Worm (Caenorhabditis elegans) whole organism, L4 larva: ENCODE data around the gene C45B11.6.
A peak's percentile ranks its signal among the peaks of the same experiment; 100 is the strongest.

ENCODE experiments used
- F10B5.3 ChIP-seq: sonication (generic microtip); optimal IDR thresholded peaks from 2 replicates; lab custom pipeline; 2016; ENCODE audit warnings: mild to moderate bottlenecking, missing genetic modification characterization, missing compliant biosample characterization
- F44E2.7 ChIP-seq: fragments of 200-800 bp; sonication (Bioruptor generic); IDR thresholded peaks from 2 replicates; pipeline ENCODE4 v2.1.2; 2022; ENCODE audit warnings: missing genetic modification characterization, missing compliant biosample characterization
- T20F7.1 ChIP-seq: fragments of 200-800 bp; sonication (Bioruptor generic); optimal IDR thresholded peaks from 2 replicates; lab custom pipeline; 2018; ENCODE audit warnings: mild to moderate bottlenecking, missing genetic modification characterization, missing compliant biosample characterization
- Y48G9A.11 ChIP-seq: fragments of 200-800 bp; sonication (Bioruptor generic); IDR thresholded peaks from 2 replicates; pipeline ENCODE4 v1.3.6; 2022; ENCODE audit warnings: missing genetic modification reagents, missing genetic modification characterization, missing compliant biosample characterization
- ZK546.5 ChIP-seq, 2 experiments: sonication (generic microtip); optimal IDR thresholded peaks; 2 replicates each; lab custom pipeline; 2017; ENCODE audit warnings: missing biosample characterization in 2 of 2, missing genetic modification characterization in 2 of 2
- aha-1 ChIP-seq: fragments of 150-350 bp; peaks from one replicate; lab custom pipeline; 2014; ENCODE audit warnings: missing biosample characterization, missing genetic modification characterization
- aly-2 ChIP-seq: sonication (generic microtip); optimal IDR thresholded peaks from 2 replicates; lab custom pipeline; 2018; ENCODE audit warnings: missing biosample characterization, missing genetic modification characterization
- attf-4 ChIP-seq: sonication (generic microtip); optimal IDR thresholded peaks from 3 replicates; lab custom pipeline; 2017; ENCODE audit warnings: missing biosample characterization, missing genetic modification characterization
- ceh-62 ChIP-seq: sonication (generic microtip); optimal IDR thresholded peaks from 2 replicates; lab custom pipeline; 2017; ENCODE audit warnings: missing biosample characterization, missing genetic modification characterization
- ceh-82 ChIP-seq: sonication (generic microtip); optimal IDR thresholded peaks from 2 replicates; lab custom pipeline; 2017; ENCODE audit warnings: missing biosample characterization, missing genetic modification characterization
- dmd-6 ChIP-seq: fragments of 200-800 bp; sonication (Bioruptor generic); IDR thresholded peaks from 2 replicates; pipeline ENCODE4 v1.3.6; 2022; ENCODE audit warnings: missing genetic modification reagents, missing genetic modification characterization, missing compliant biosample characterization
- dmd-8 ChIP-seq: fragments of 200-800 bp; sonication (Bioruptor generic); IDR thresholded peaks from 2 replicates; pipeline ENCODE4 v1.3.6; 2022; ENCODE audit warnings: missing genetic modification characterization, missing compliant biosample characterization
- dmd-9 ChIP-seq: fragments of 200-800 bp; sonication (Bioruptor generic); IDR thresholded peaks from 2 replicates; pipeline ENCODE4 v1.3.6; 2022; ENCODE audit warnings: missing genetic modification reagents, missing genetic modification characterization, missing compliant biosample characterization
- gei-8 ChIP-seq: fragments of 200-800 bp; sonication (Bioruptor generic); optimal IDR thresholded peaks from 2 replicates; lab custom pipeline; 2018; ENCODE audit warnings: mild to moderate bottlenecking, missing genetic modification characterization, missing compliant biosample characterization
- hif-1 ChIP-seq, 2 experiments: sonication (generic microtip); optimal IDR thresholded peaks; 2 replicates each; lab custom pipeline; 2016 to 2017; ENCODE audit warnings: missing compliant biosample characterization in 2 of 2, missing genetic modification characterization in 2 of 2, missing genetic modification reagents in 2 of 2, missing genotype in 2 of 2, mild to moderate bottlenecking in 1 of 2
- hlh-30 ChIP-seq: sonication (generic microtip); optimal IDR thresholded peaks from 2 replicates; lab custom pipeline; 2017; ENCODE audit warnings: antibody characterized with exemption, mild to moderate bottlenecking, missing genetic modification characterization, missing compliant biosample characterization; ENCODE audit not compliant: insufficient read depth
- lin-29 ChIP-seq: fragments of 200-800 bp; sonication (Bioruptor generic); IDR thresholded peaks from 2 replicates; pipeline ENCODE4 v1.3.6; 2022; ENCODE audit warnings: missing genetic modification reagents, missing genetic modification characterization, missing compliant biosample characterization
- lin-38 ChIP-seq: fragments of 200-800 bp; sonication (Bioruptor generic); IDR thresholded peaks from 2 replicates; pipeline ENCODE4 v1.3.6; 2022; ENCODE audit warnings: missing genetic modification reagents, missing genetic modification characterization, missing compliant biosample characterization
- lsy-2 ChIP-seq, 2 experiments: fragments of 150-350 bp in 1 of 2; sonication (generic microtip) in 1 of 2; optimal IDR thresholded peaks; 2 replicates each; lab custom pipeline; 2014 to 2017; ENCODE audit warnings: missing biosample characterization in 2 of 2, missing genetic modification characterization in 2 of 2
- madf-5 ChIP-seq, 2 experiments: fragments of 200-800 bp; sonication (Bioruptor generic); IDR thresholded peaks; 2 replicates each; pipeline ENCODE4 v1.3.6; 2022; ENCODE audit warnings: missing compliant biosample characterization in 2 of 2, missing genetic modification characterization in 2 of 2
- mdl-1 ChIP-seq, 2 experiments: fragments of 150-350 bp in 1 of 2; sonication (generic microtip) in 1 of 2; optimal IDR thresholded peaks; 2 replicates each; lab custom pipeline; 2014 to 2017; ENCODE audit warnings: missing biosample characterization in 2 of 2, missing genetic modification characterization in 2 of 2
- mep-1 ChIP-seq: fragments of 150-350 bp; sonication (generic microtip); optimal IDR thresholded peaks from 3 replicates; lab custom pipeline; 2014; ENCODE audit warnings: missing biosample characterization, missing genetic modification characterization
- nhr-102 ChIP-seq: sonication (generic microtip); optimal IDR thresholded peaks from 2 replicates; lab custom pipeline; 2016; ENCODE audit warnings: mild to moderate bottlenecking, missing genetic modification characterization, moderate library complexity, missing compliant biosample characterization
- nhr-25 ChIP-seq: sonication (generic microtip); optimal IDR thresholded peaks from 2 replicates; lab custom pipeline; 2017; ENCODE audit warnings: missing genetic modification characterization, mild to moderate bottlenecking, missing compliant biosample characterization, antibody characterized with exemption, moderate library complexity, borderline replicate concordance; ENCODE audit not compliant: insufficient read depth
- nhr-28 ChIP-seq: fragments of 150-350 bp; optimal IDR thresholded peaks from 2 replicates; lab custom pipeline; 2014; ENCODE audit warnings: missing biosample characterization, missing genetic modification characterization
- nhr-6 ChIP-seq: fragments of 150-350 bp; optimal IDR thresholded peaks from 2 replicates; lab custom pipeline; 2014; ENCODE audit warnings: missing biosample characterization, missing genetic modification characterization
- spr-3 ChIP-seq: fragments of 200-800 bp; sonication (Bioruptor generic); optimal IDR thresholded peaks from 2 replicates; lab custom pipeline; 2018; ENCODE audit warnings: mild to moderate bottlenecking, missing genetic modification characterization, missing compliant biosample characterization
- unc-39 ChIP-seq: sonication (generic microtip); optimal IDR thresholded peaks from 2 replicates; lab custom pipeline; 2017; ENCODE audit warnings: missing biosample characterization, missing genetic modification characterization
- unc-62 ChIP-seq, 3 experiments: fragments of 150-350 bp in 1 of 3; sonication (generic microtip); optimal IDR thresholded peaks in 2 of 3; peaks in 1 of 3; 1 replicate in 1 of 3; 2 replicates in 2 of 3; lab custom pipeline; 2014 to 2017; ENCODE audit warnings: missing biosample characterization in 3 of 3, missing genetic modification characterization in 3 of 3, missing genetic modification reagents in 3 of 3, missing genotype in 1 of 3
- zag-1 ChIP-seq: fragments of 150-350 bp; optimal IDR thresholded peaks from 2 replicates; lab custom pipeline; 2014; ENCODE audit warnings: missing biosample characterization, missing genetic modification characterization
- zfp-2 ChIP-seq: sonication (generic microtip); optimal IDR thresholded peaks from 2 replicates; lab custom pipeline; 2016; ENCODE audit warnings: mild to moderate bottlenecking, missing genetic modification characterization, missing compliant biosample characterization
- zip-2 ChIP-seq: fragments of 150-350 bp; optimal IDR thresholded peaks from 2 replicates; lab custom pipeline; 2014; ENCODE audit warnings: missing biosample characterization, missing genetic modification characterization

Gene C45B11.6

DNA sequence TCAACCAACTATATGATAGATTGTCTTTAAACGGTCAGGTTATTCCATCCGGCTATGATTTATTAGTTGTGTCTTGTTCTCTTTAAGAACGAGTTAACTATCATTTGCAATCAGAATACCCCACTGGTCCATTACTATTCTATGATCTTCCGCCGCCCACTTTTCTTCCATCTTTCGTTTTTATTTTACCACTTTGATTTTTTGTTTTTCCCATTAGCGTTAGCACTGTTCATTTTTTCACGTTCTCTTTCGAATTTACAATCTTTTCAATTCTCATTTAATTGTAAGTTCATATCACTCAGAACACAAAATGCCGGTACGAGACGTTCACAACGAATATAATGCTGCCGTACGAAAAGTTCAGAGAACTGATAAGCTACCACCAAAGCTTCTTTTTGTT is 10.0 kb downstream of the C45B11.6 start, which contains the start of gene T04C12.7:
TSS of gene T04C12.7 (plus strand) at position 301 of the 400 bp plus-strand sequence.
- TF ChIP-seq dmd-8 (GFP tag; lab: Robert Waterston, UW) (no peak), unc-62 (GFP tag; optimal IDR thresholded peaks at IDR 0.05 in 1 of 2; lab: Kevin White, UChicago) (peak in 1 of 2 experiments; percentile 58), unc-62 (tag; optimal IDR thresholded peaks at IDR 0.05; lab: Kevin White, UChicago) (no peak)

DNA sequence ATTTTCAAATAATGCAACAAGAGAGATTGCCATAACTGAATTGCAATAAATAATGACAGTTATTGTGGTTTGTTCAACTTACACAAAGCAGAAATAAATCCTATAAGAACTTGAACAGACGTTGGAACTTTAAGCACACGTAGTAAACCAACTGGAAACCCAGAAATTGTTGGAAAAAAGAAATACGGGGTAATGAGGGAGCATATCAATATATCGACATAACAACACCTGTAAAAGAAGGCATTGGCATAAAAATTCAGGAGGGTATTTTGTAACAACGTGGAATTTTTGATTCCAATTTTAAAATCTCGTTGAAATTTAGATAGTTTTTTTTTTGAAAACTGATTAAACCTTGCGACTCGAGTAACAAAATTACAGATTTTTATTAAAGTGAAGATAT is 12.6 kb downstream of the C45B11.6 start:
- TF ChIP-seq F10B5.3 (no peak), hif-1 (tag; optimal IDR thresholded peaks at IDR 0.05; lab: Kevin White, UChicago) (no peak), ZK546.5 (tag; optimal IDR thresholded peaks at IDR 0.05; lab: Kevin White, UChicago) (no peak), aha-1 (tag; lab: Kevin White, UChicago) (peak; percentile 92), ceh-62 (tag; lab: Kevin White, UChicago) (no peak), spr-3 (GFP tag; lab: Kevin White, UChicago) (no peak), unc-39 (no peak)

DNA sequence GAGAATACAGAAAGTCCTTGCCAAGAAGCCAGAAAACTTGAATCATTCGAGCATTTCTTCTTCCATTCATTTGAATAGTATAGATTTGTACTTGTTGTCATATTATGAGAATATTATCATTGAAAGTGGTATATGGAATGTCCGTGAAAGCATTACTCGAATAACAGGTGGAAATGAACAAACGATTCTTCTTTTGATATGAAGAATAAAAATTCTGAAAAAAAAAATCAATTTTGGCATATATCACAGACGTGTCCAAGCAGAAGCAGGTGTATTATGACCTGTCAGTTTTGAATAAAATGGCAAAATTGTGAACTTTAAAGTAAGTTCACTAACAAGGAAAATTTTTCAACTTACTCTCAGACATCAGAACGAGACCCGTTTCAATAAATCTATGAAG is 13.2 kb downstream of the C45B11.6 start, which contains the start of gene srh-75:
TSS of gene srh-75 (minus strand) at position 101 of the 400 bp plus-strand sequence.
- TF ChIP-seq hif-1 (tag; optimal IDR thresholded peaks at IDR 0.05; lab: Kevin White, UChicago) (no peak), nhr-102 (tag; lab: Kevin White, UChicago) (no peak), unc-62 (GFP tag; optimal IDR thresholded peaks at IDR 0.05 in 1 of 2; lab: Kevin White, UChicago) (peak in 1 of 2 experiments; percentile 78), unc-62 (tag; optimal IDR thresholded peaks at IDR 0.05; lab: Kevin White, UChicago) (no peak), gei-8 (GFP tag; lab: Kevin White, UChicago) (no peak), nhr-6 (tag; lab: Kevin White, UChicago) (no peak), ceh-82 (no peak)

DNA sequence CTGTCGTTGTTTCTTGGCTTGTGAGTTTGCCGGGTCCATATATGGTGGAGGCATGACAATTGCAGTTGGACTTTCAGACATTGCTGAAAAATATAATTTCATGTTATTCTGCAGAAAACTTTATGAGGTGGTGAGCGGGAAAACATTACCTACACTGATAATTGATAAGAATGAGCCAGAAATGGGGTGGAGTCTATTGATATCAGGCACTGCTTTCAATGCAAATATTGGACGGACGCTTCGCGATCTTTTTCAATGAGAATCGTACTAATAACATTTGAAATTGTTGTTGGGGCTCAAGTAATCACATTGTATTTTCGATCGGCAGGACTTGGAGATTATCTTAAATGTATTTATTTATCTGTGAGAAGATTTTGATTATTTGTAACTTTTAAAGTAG is 15.3 kb downstream of the C45B11.6 start, which contains the start of gene T04C12.1:
TSS of gene T04C12.1 (minus strand) at position 90 of the 400 bp plus-strand sequence.
- no peak for TF ChIP-seq zip-2 (tag; lab: Kevin White, UChicago)
- no peak for TF ChIP-seq dmd-9 (GFP tag; lab: Robert Waterston, UW)
- no peak for TF ChIP-seq lin-29 (GFP tag; lab: Robert Waterston, UW)
- no peak for TF ChIP-seq aly-2 (tag; lab: Kevin White, UChicago)
- no peak for TF ChIP-seq zag-1 (tag; lab: Kevin White, UChicago)
- no peak for TF ChIP-seq Y48G9A.11 (GFP tag; lab: Robert Waterston, UW)
- TF ChIP-seq mep-1 = no peak
- TF ChIP-seq lin-38 (GFP tag; lab: Robert Waterston, UW) = no peak
- TF ChIP-seq dmd-6 (GFP tag; lab: Robert Waterston, UW) = no peak
- no peak for TF ChIP-seq zfp-2 (tag; lab: Kevin White, UChicago)
- TF ChIP-seq ceh-82 = no peak
- TF ChIP-seq attf-4 = no peak
- no peak for TF ChIP-seq madf-5 (GFP tag; IDR thresholded peaks at IDR 0.05; lab: Robert Waterston, UW)
- no peak for TF ChIP-seq F44E2.7 (GFP tag; lab: Robert Waterston, UW)
- no peak for TF ChIP-seq nhr-28

DNA sequence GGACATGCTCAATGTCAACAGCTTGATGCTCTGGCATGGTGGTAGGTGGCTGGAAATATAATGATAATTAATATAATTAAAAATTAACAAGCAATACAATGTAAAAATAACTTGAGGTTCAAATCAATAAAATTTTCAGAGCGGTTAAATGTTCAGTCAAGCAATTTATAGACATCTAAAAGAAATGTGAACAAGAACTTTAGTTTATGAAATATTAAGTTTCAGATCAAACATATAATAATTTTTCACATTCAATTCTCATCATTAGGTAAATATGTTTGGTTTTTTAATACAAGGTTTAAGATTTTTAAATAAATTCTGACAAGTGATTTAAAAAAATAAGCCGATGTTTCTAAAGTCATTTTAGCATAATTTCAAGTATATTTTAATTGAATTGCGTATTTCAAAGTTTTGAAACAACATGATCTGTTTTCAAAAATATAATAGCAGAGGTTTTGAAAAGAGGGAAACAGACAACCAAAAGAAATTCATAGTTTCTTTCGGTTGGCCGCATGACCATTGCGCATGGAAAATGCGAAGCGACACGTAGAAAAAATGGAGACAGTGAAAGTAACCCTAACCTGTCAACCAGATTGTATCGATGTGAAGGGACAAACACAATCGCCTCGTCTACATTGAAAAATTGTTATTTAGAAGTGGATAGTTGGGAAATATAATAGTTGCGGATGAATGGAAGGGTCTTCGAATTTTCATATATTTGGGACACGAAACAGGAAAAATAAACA is 16.5 kb downstream of the C45B11.6 start, which contains the start of gene T04C12.11:
TSS of gene T04C12.11 (minus strand) at position 51 of the 746 bp plus-strand sequence.
- TF ChIP-seq lsy-2 (tag; optimal IDR thresholded peaks at IDR 0.05; lab: Kevin White, UChicago) (peak in 1 of 2 experiments; percentile 24), mdl-1 (tag; optimal IDR thresholded peaks at IDR 0.05; lab: Kevin White, UChicago) (peak in 1 of 2 experiments; percentile 16), nhr-25 (peak; percentile 18), hlh-30 (tag; lab: Kevin White, UChicago) (peak; percentile 61), ceh-62 (tag; lab: Kevin White, UChicago) (no peak), Y48G9A.11 (GFP tag; lab: Robert Waterston, UW) (no peak), T20F7.1 (GFP tag; lab: Kevin White, UChicago) (peak; percentile 34), nhr-28 (peak; percentile 23)
- TF ChIP-seq, all 104 proteins: peak for 6
